Fruit fly (Drosophila melanogaster): ENCODE results near the gene RpS5a.

RpS5a gene

DNA sequence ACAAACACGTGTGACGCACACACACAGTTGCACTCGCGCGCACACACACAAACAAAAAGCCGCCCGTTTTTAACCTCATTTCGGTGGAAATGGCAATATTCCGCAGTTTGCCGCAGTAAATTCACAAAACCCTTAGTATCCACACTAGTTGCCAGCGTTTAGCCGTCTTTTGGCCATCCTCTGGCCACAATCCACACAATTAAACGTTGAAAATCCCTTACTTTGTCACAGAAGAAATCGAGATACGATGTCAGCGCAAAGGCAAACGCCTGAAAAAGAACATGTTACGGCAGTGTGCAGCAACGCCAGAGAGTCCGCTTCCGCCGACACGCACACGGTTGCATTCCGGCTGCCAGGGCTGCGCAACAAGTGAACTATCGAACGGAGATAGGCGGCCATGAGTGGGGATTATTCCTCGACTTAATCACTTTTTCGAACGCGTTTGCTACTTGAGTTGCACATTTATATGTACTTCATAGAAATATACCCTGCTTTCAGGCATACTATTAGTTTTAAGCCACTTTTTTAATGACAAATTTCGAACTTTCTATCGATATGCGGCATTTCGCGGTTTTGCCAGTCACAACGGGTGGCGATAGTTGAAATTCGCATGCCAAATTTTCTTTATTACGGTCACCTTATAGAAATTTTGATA is at the start of gene RpS5a:
Gene RpS5a (minus strand): TSS at position 282 of the 655 bp plus-strand sequence.
- TF ChIP-seq CG4318 (GFP tag; optimal IDR thresholded peaks at IDR 0.05) = no peak
- TF ChIP-seq Ets21C (GFP tag; optimal IDR thresholded peaks at IDR 0.05) = peak; percentile 70
- TF ChIP-seq CG6276 (GFP tag; optimal IDR thresholded peaks at IDR 0.05) = no peak
- peak; percentile 19; the same call in 1 of the 3 replicates for TF ChIP-seq CG8119 (GFP tag; IDR thresholded peaks at IDR 0.05)
- peak; percentile 63 for TF ChIP-seq fd59A (GFP tag; optimal IDR thresholded peaks at IDR 0.05)
- TF ChIP-seq Hr4 (GFP tag; optimal IDR thresholded peaks at IDR 0.05) = peak; percentile 31
- peak; percentile 76 for TF ChIP-seq CG6163 (GFP tag; IDR thresholded peaks at IDR 0.05)
- peak; percentile 35; the same call in 1 of the 2 replicates for TF ChIP-seq Gug (GFP tag; IDR thresholded peaks at IDR 0.05)
- peak; percentile 21 for TF ChIP-seq Ets96B (tag; optimal IDR thresholded peaks at IDR 0.05)
- TF ChIP-seq CG7368 (GFP tag; optimal IDR thresholded peaks at IDR 0.05) = peak; percentile 78
- peak; percentile 59 for TF ChIP-seq Blimp-1 (GFP tag; optimal IDR thresholded peaks at IDR 0.05)
- TF ChIP-seq acj6 (GFP tag; optimal IDR thresholded peaks at IDR 0.05) = peak; percentile 72
- TF ChIP-seq CG6854 (GFP tag; optimal IDR thresholded peaks at IDR 0.05) = peak; percentile 85
- TF ChIP-seq eg (GFP tag; IDR thresholded peaks at IDR 0.05) = peak; percentile 76
- peak; percentile 91 for TF ChIP-seq Eip78C (GFP tag)
- TF ChIP-seq CG11294 (GFP tag; IDR thresholded peaks at IDR 0.05) = peak; percentile 48; the same call in 1 of the 2 replicates
- TF ChIP-seq CG6792 (GFP tag; optimal IDR thresholded peaks at IDR 0.05) = peak; percentile 69
- peak; percentile 53 for TF ChIP-seq svp (GFP tag)
- TF ChIP-seq vri (GFP tag; optimal IDR thresholded peaks at IDR 0.05) = peak; percentile 60
- TF ChIP-seq CG32006 (GFP tag; optimal IDR thresholded peaks at IDR 0.05) = peak; percentile 46
- peak; percentile 65 for TF ChIP-seq CG11902 (GFP tag; optimal IDR thresholded peaks at IDR 0.05)
- peak; percentile 78 for TF ChIP-seq esn (GFP tag; optimal IDR thresholded peaks at IDR 0.05)
- peak; percentile 71 for TF ChIP-seq CG10669 (GFP tag; optimal IDR thresholded peaks at IDR 0.05)
- peak; percentile 55 for TF ChIP-seq CG11762 (GFP tag; optimal IDR thresholded peaks at IDR 0.05; ENCODE audit: insufficient read depth)
- peak; percentile 73 for TF ChIP-seq pdm3 (GFP tag; optimal IDR thresholded peaks at IDR 0.05)
- peak; percentile 39 for TF ChIP-seq fd85E (GFP tag; optimal IDR thresholded peaks at IDR 0.05)
- peak; percentile 37 for TF ChIP-seq CG15336 (GFP tag; IDR thresholded peaks at IDR 0.05)
- TF ChIP-seq CG8319 (GFP tag; optimal IDR thresholded peaks at IDR 0.05) = peak; percentile 80
- peak; percentile 0 for TF ChIP-seq Lpt (GFP tag; optimal IDR thresholded peaks at IDR 0.05)
- peak; percentile 79 for TF ChIP-seq topi (GFP tag; optimal IDR thresholded peaks at IDR 0.05)
- TF ChIP-seq dac (GFP tag; optimal IDR thresholded peaks at IDR 0.05) = peak; percentile 57
- TF ChIP-seq CG3919 (GFP tag; optimal IDR thresholded peaks at IDR 0.05) = peak; percentile 87
- TF ChIP-seq CG9139 (GFP tag; optimal IDR thresholded peaks at IDR 0.05) = peak; percentile 82
- peak; percentile 75 for TF ChIP-seq OdsH (GFP tag; optimal IDR thresholded peaks at IDR 0.05)
- peak; percentile 67 for TF ChIP-seq Smox (GFP tag; optimal IDR thresholded peaks at IDR 0.05)
- peak; percentile 66 for TF ChIP-seq CG3032 (tag; optimal IDR thresholded peaks at IDR 0.05)
- no peak for TF ChIP-seq Hr38 (GFP tag; optimal IDR thresholded peaks at IDR 0.05)
- TF ChIP-seq CG1621 (tag; optimal IDR thresholded peaks at IDR 0.05) = peak; percentile 54
- peak; percentile 79 for TF ChIP-seq CG31627 (GFP tag; optimal IDR thresholded peaks at IDR 0.05)
- TF ChIP-seq fkh (GFP tag; optimal IDR thresholded peaks at IDR 0.05) = peak; percentile 55
- TF ChIP-seq Sox14 (GFP tag; optimal IDR thresholded peaks at IDR 0.05) = peak; percentile 66
- peak; percentile 43 for TF ChIP-seq spab (GFP tag; optimal IDR thresholded peaks at IDR 0.05)
- TF ChIP-seq Sox15 (GFP tag; optimal IDR thresholded peaks at IDR 0.05) = peak; percentile 62
- TF ChIP-seq salr (GFP tag; optimal IDR thresholded peaks at IDR 0.05) = peak; percentile 43 to 84
- TF ChIP-seq Hr39 (GFP tag; optimal IDR thresholded peaks at IDR 0.05) = peak; percentile 79
- TF ChIP-seq net (GFP tag; optimal IDR thresholded peaks at IDR 0.05) = peak; percentile 84
- TF ChIP-seq CG16779 (tag; optimal IDR thresholded peaks at IDR 0.05) = no peak
- TF ChIP-seq CG34406 (GFP tag; optimal IDR thresholded peaks at IDR 0.05) = peak; percentile 75
- peak; percentile 66 for TF ChIP-seq CG8632 (GFP tag; optimal IDR thresholded peaks at IDR 0.05)
- no peak for TF ChIP-seq Eip93F (GFP tag; optimal IDR thresholded peaks at IDR 0.05)
- TF ChIP-seq lz (GFP tag; optimal IDR thresholded peaks at IDR 0.05) = peak; percentile 81

Data from whole organism, prepupa.